Worm (Caenorhabditis elegans) whole organism, young adult: ENCODE data around the gene Y57E12AL.6.

ENCODE experiments used
- C06A6.2 ChIP-seq: fragments of 200-800 bp; sonication (Bioruptor generic); conservative IDR thresholded peaks from 2 replicates; pipeline ENCODE4 v1.3.6; 2022; ENCODE audit warnings: missing genetic modification characterization, missing compliant biosample characterization
- F23B12.7 ChIP-seq: sonication (generic microtip); optimal IDR thresholded peaks from 2 replicates; lab custom pipeline; 2017; ENCODE audit warnings: missing genetic modification characterization, mild to moderate bottlenecking, missing compliant biosample characterization, antibody characterized with exemption, moderate library complexity; ENCODE audit not compliant: insufficient read depth
- F49E8.2 ChIP-seq: sonication (generic microtip); optimal IDR thresholded peaks from 3 replicates; lab custom pipeline; 2017; ENCODE audit warnings: missing genetic modification characterization, mild to moderate bottlenecking, missing compliant biosample characterization, antibody characterized with exemption, moderate library complexity; ENCODE audit not compliant: insufficient read depth
- K11D2.4 ChIP-seq: fragments of 200-800 bp; sonication (Bioruptor generic); IDR thresholded peaks from 2 replicates; pipeline ENCODE4 v1.3.6; 2022; ENCODE audit warnings: missing genetic modification reagents, missing genetic modification characterization, missing compliant biosample characterization
- K12H6.12 ChIP-seq: fragments of 200-800 bp; sonication (Bioruptor generic); optimal IDR thresholded peaks from 2 replicates; lab custom pipeline; 2018; ENCODE audit warnings: mild to moderate bottlenecking, missing genetic modification characterization, missing compliant biosample characterization
- T07F8.4 ChIP-seq: sonication (generic microtip); optimal IDR thresholded peaks from 2 replicates; lab custom pipeline; 2016; ENCODE audit warnings: mild to moderate bottlenecking, missing genetic modification characterization, moderate library complexity, missing compliant biosample characterization
- Y53G8AR.9 ChIP-seq: fragments of 200-800 bp; sonication (Bioruptor generic); conservative IDR thresholded peaks from 2 replicates; pipeline ENCODE4 v1.3.6; 2022; ENCODE audit warnings: missing genetic modification reagents, missing genetic modification characterization, missing compliant biosample characterization
- Y67H2A.10 ChIP-seq: fragments of 200-800 bp; sonication (Bioruptor generic); conservative IDR thresholded peaks from 2 replicates; pipeline ENCODE4 v1.3.6; 2022; ENCODE audit warnings: missing genetic modification reagents, missing genetic modification characterization, missing compliant biosample characterization
- ZK185.1 ChIP-seq: sonication (generic microtip); optimal IDR thresholded peaks from 2 replicates; lab custom pipeline; 2016; ENCODE audit warnings: mild to moderate bottlenecking, missing genetic modification characterization, missing compliant biosample characterization; ENCODE audit not compliant: poor library complexity, severe bottlenecking
- aptf-2 ChIP-seq: fragments of 200-800 bp; sonication (Bioruptor generic); conservative IDR thresholded peaks from 2 replicates; pipeline ENCODE4 v1.3.6; 2022; ENCODE audit warnings: missing genetic modification reagents, missing genetic modification characterization, missing compliant biosample characterization
- atf-7 ChIP-seq: sonication (generic microtip); optimal IDR thresholded peaks from 2 replicates; lab custom pipeline; 2017; ENCODE audit warnings: mild to moderate bottlenecking, missing genetic modification characterization, missing compliant biosample characterization
- attf-5 ChIP-seq: fragments of 200-800 bp; sonication (Bioruptor generic); optimal IDR thresholded peaks from 2 replicates; lab custom pipeline; 2018; ENCODE audit warnings: mild to moderate bottlenecking, missing genetic modification characterization, missing compliant biosample characterization
- cebp-1 ChIP-seq, 2 experiments: fragments of 200-800 bp in 1 of 2; sonication (Bioruptor generic) in 1 of 2; sonication (generic microtip) in 1 of 2; IDR thresholded peaks in 1 of 2; optimal IDR thresholded peaks in 1 of 2; 2 replicates each; pipeline versions ENCODE4 v1.3.6 to Lab custom; 2017 to 2022; ENCODE audit warnings: missing compliant biosample characterization in 2 of 2, missing genetic modification characterization in 2 of 2, mild to moderate bottlenecking in 1 of 2, missing genetic modification reagents in 1 of 2, moderate library complexity in 1 of 2
- ceh-100 ChIP-seq: fragments of 200-800 bp; sonication (Bioruptor generic); IDR thresholded peaks from 2 replicates; pipeline ENCODE4 v1.3.6; 2022; ENCODE audit warnings: missing genetic modification reagents, missing genetic modification characterization, missing compliant biosample characterization
- ceh-58 ChIP-seq: fragments of 200-800 bp; sonication (Bioruptor generic); IDR thresholded peaks from 2 replicates; pipeline ENCODE4 v1.3.6; 2022; ENCODE audit warnings: missing genetic modification characterization, missing compliant biosample characterization
- ceh-91 ChIP-seq: fragments of 200-800 bp; sonication (Bioruptor generic); IDR thresholded peaks from 2 replicates; pipeline ENCODE4 v1.3.6; 2022; ENCODE audit warnings: missing genetic modification reagents, missing genetic modification characterization, missing compliant biosample characterization
- chd-7 ChIP-seq: sonication (generic microtip); optimal IDR thresholded peaks from 2 replicates; lab custom pipeline; 2016; ENCODE audit warnings: mild to moderate bottlenecking, missing genetic modification characterization, moderate library complexity, missing compliant biosample characterization
- dpff-1 ChIP-seq: sonication (generic microtip); optimal IDR thresholded peaks from 2 replicates; lab custom pipeline; 2017; ENCODE audit warnings: mild to moderate bottlenecking, missing genetic modification characterization, missing compliant biosample characterization
- dpl-1 ChIP-seq: fragments of 150-350 bp; optimal IDR thresholded peaks from 2 replicates; lab custom pipeline; 2014; ENCODE audit warnings: missing biosample characterization, missing genetic modification reagents, missing genetic modification characterization
- efl-1 ChIP-seq: fragments of 150-350 bp; optimal IDR thresholded peaks from 2 replicates; lab custom pipeline; 2014; ENCODE audit warnings: missing biosample characterization, missing genetic modification reagents, missing genetic modification characterization
- egl-18 ChIP-seq: fragments of 200-800 bp; sonication (Bioruptor generic); IDR thresholded peaks from 2 replicates; pipeline ENCODE4 v1.3.6; 2022; ENCODE audit warnings: missing genetic modification reagents, missing genetic modification characterization, missing compliant biosample characterization
- gei-17 ChIP-seq: fragments of 200-800 bp; sonication (Bioruptor generic); optimal IDR thresholded peaks from 2 replicates; lab custom pipeline; 2018; ENCODE audit warnings: mild to moderate bottlenecking, missing genetic modification characterization, missing compliant biosample characterization
- hlh-12 ChIP-seq: sonication (generic microtip); optimal IDR thresholded peaks from 2 replicates; lab custom pipeline; 2016; ENCODE audit warnings: missing genetic modification characterization, missing compliant biosample characterization
- let-607 ChIP-seq, 2 experiments: fragments of 200-800 bp in 1 of 2; sonication (Bioruptor generic) in 1 of 2; sonication (generic microtip) in 1 of 2; optimal IDR thresholded peaks; 2 replicates each; lab custom pipeline; 2016 to 2018; ENCODE audit warnings: mild to moderate bottlenecking in 2 of 2, missing compliant biosample characterization in 2 of 2, missing genetic modification characterization in 2 of 2, moderate library complexity in 2 of 2, missing genotype in 1 of 2
- lin-40 ChIP-seq: sonication (generic microtip); optimal IDR thresholded peaks from 2 replicates; lab custom pipeline; 2016; ENCODE audit warnings: missing genetic modification characterization, mild to moderate bottlenecking, missing compliant biosample characterization, missing genotype, missing genetic modification reagents
- lir-1 ChIP-seq: fragments of 200-800 bp; sonication (Bioruptor generic); conservative IDR thresholded peaks from 2 replicates; pipeline ENCODE4 v1.3.6; 2022; ENCODE audit warnings: missing genetic modification reagents, missing genetic modification characterization, missing compliant biosample characterization
- madf-10 ChIP-seq: sonication (generic microtip); optimal IDR thresholded peaks from 2 replicates; lab custom pipeline; 2016; ENCODE audit warnings: mild to moderate bottlenecking, missing genetic modification characterization, missing compliant biosample characterization
- mcd-1 ChIP-seq: fragments of 200-800 bp; sonication (Bioruptor generic); IDR thresholded peaks from 2 replicates; pipeline ENCODE4 v1.3.6; 2022; ENCODE audit warnings: missing genetic modification reagents, missing genetic modification characterization, missing compliant biosample characterization
- mel-28 ChIP-seq: sonication (generic microtip); optimal IDR thresholded peaks from 2 replicates; lab custom pipeline; 2016; ENCODE audit warnings: borderline replicate concordance, mild to moderate bottlenecking, missing genetic modification characterization, missing compliant biosample characterization
- nfyb-1 ChIP-seq: fragments of 200-800 bp; sonication (Bioruptor generic); IDR thresholded peaks from 2 replicates; pipeline ENCODE4 v1.3.6; 2022; ENCODE audit warnings: missing genetic modification reagents, missing genetic modification characterization, missing compliant biosample characterization
- nhr-179 ChIP-seq: sonication (generic microtip); optimal IDR thresholded peaks from 2 replicates; lab custom pipeline; 2016; ENCODE audit warnings: mild to moderate bottlenecking, missing genetic modification characterization, missing compliant biosample characterization
- nhr-80 ChIP-seq: sonication (generic microtip); optimal IDR thresholded peaks from 2 replicates; lab custom pipeline; 2016; ENCODE audit warnings: missing genetic modification characterization, missing compliant biosample characterization
- nhr-90 ChIP-seq: sonication (generic microtip); optimal IDR thresholded peaks from 2 replicates; lab custom pipeline; 2016; ENCODE audit warnings: missing genotype, mild to moderate bottlenecking, missing genetic modification characterization, missing compliant biosample characterization
- pbrm-1 ChIP-seq: fragments of 200-800 bp; sonication (Bioruptor generic); IDR thresholded peaks from 2 replicates; pipeline ENCODE4 v1.3.6; 2022; ENCODE audit warnings: missing genetic modification reagents, missing genetic modification characterization, missing compliant biosample characterization
- pha-4 ChIP-seq: fragments of 150-350 bp; sonication (generic microtip); optimal IDR thresholded peaks from 2 replicates; lab custom pipeline; 2014; ENCODE audit warnings: missing biosample characterization, missing genetic modification reagents, missing genetic modification characterization
- repo-1 ChIP-seq: sonication (generic microtip); optimal IDR thresholded peaks from 2 replicates; lab custom pipeline; 2017; ENCODE audit warnings: mild to moderate bottlenecking, missing genetic modification characterization, missing compliant biosample characterization
- sdz-38 ChIP-seq: sonication (generic microtip); optimal IDR thresholded peaks from 2 replicates; lab custom pipeline; 2016; ENCODE audit warnings: missing genotype, missing genetic modification characterization, missing compliant biosample characterization
- snpc-1.1 ChIP-seq: sonication (generic microtip); optimal IDR thresholded peaks from 2 replicates; lab custom pipeline; 2017; ENCODE audit warnings: missing genetic modification characterization, mild to moderate bottlenecking, missing compliant biosample characterization, antibody characterized with exemption, moderate library complexity, missing genotype, missing genetic modification reagents; ENCODE audit not compliant: insufficient read depth
- snpc-1.3 ChIP-seq: sonication (generic microtip); optimal IDR thresholded peaks from 2 replicates; lab custom pipeline; 2017; ENCODE audit warnings: missing genetic modification characterization, mild to moderate bottlenecking, missing compliant biosample characterization, antibody characterized with exemption, moderate library complexity, missing genotype, missing genetic modification reagents; ENCODE audit not compliant: insufficient read depth
- snpc-3.4 ChIP-seq: sonication (generic microtip); optimal IDR thresholded peaks from 2 replicates; lab custom pipeline; 2017; ENCODE audit warnings: missing genetic modification characterization, mild to moderate bottlenecking, missing compliant biosample characterization, antibody characterized with exemption, moderate library complexity, missing genotype, missing genetic modification reagents
- snpc-4 ChIP-seq, 5 experiments: fragments of 150-350 bp in 1 of 5; sonication (generic microtip) in 4 of 5; optimal IDR thresholded peaks; 2 replicates each; lab custom pipeline; 2014 to 2018; ENCODE audit warnings: missing genetic modification characterization in 5 of 5, missing biosample characterization in 3 of 5, antibody characterized with exemption in 2 of 5, mild to moderate bottlenecking in 2 of 5, missing compliant biosample characterization in 2 of 5, missing genotype in 2 of 5, moderate library complexity in 2 of 5, missing genetic modification reagents in 1 of 5
- somi-1 ChIP-seq: fragments of 200-800 bp; sonication (Bioruptor generic); optimal IDR thresholded peaks from 2 replicates; lab custom pipeline; 2018; ENCODE audit warnings: mild to moderate bottlenecking, missing genetic modification characterization, missing compliant biosample characterization
- ztf-25 ChIP-seq: fragments of 200-800 bp; sonication (Bioruptor generic); IDR thresholded peaks from 2 replicates; pipeline ENCODE4 v1.3.6; 2022; ENCODE audit warnings: missing genetic modification reagents, missing genetic modification characterization, missing compliant biosample characterization
- ztf-26 ChIP-seq: sonication (generic microtip); optimal IDR thresholded peaks from 2 replicates; lab custom pipeline; 2017; ENCODE audit warnings: missing genetic modification characterization, missing compliant biosample characterization
- ztf-6 ChIP-seq: fragments of 200-800 bp; sonication (Bioruptor generic); IDR thresholded peaks from 2 replicates; pipeline ENCODE4 v1.3.6; 2022; ENCODE audit warnings: missing genetic modification reagents, missing genetic modification characterization, missing compliant biosample characterization

Gene Y57E12AL.6

DNA sequence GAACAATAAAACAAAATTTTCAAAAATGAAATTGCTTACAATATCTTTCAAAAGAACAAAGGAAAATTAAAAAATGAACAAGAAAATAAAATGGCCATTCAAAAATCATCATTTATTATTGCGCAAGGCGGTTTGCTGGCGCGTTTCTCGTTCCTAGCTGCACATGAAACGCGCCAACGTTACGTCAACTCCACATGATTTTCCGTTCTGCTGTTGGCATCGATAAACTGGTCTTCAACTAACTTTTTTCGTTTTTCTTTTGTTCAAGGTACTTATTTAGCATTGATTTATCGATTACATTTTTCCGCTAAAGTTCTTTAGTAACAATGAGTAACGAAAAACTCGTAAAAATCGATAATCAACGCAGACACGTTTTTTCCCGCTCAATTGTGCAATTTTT is at the start of gene Y57E12AL.6, which contains the start of gene Y57E12AL.1:
Gene Y57E12AL.6 (minus strand): TSS at position 75 of the 400 bp plus-strand sequence.
Gene Y57E12AL.1 (plus strand): TSS at position 135 of the 400 bp plus-strand sequence.
- TF ChIP-seq aptf-2 (GFP tag; lab: Robert Waterston, UW) = no peak
- TF ChIP-seq ceh-91 (GFP tag; lab: Robert Waterston, UW) = no peak
- no peak for TF ChIP-seq chd-7 (tag; lab: Kevin White, UChicago)
- TF ChIP-seq repo-1 (tag; lab: Kevin White, UChicago) = peak; percentile 48
- peak; percentile 71 for TF ChIP-seq snpc-1.1 (tag; lab: Kevin White, UChicago)
- no peak for TF ChIP-seq sdz-38
- TF ChIP-seq mcd-1 (GFP tag; lab: Robert Waterston, UW) = peak; percentile 80
- TF ChIP-seq ztf-26 (tag; lab: Kevin White, UChicago) = peak; percentile 55
- TF ChIP-seq nhr-179 (tag; lab: Kevin White, UChicago) = no peak
- 0 out of 2 replicates have a peak, but pooled peaks have one; percentile 37 for TF ChIP-seq cebp-1 (GFP tag; IDR thresholded peaks at IDR 0.05; lab: Robert Waterston, UW)
- peak; percentile 85 for TF ChIP-seq cebp-1 (tag; optimal IDR thresholded peaks at IDR 0.05; lab: Kevin White, UChicago)
- no peak for TF ChIP-seq T07F8.4 (tag; lab: Kevin White, UChicago)
- TF ChIP-seq K12H6.12 (tag; lab: Kevin White, UChicago) = peak; percentile 52
- TF ChIP-seq let-607 (tag; optimal IDR thresholded peaks at IDR 0.05; lab: Kevin White, UChicago) = peak; percentile 33 to 82
- peak; percentile 58 for TF ChIP-seq F23B12.7 (tag; lab: Kevin White, UChicago)
- TF ChIP-seq ceh-58 (GFP tag; lab: Robert Waterston, UW) = no peak
- TF ChIP-seq somi-1 (GFP tag; lab: Kevin White, UChicago) = peak; percentile 66
- peak; percentile 63 for TF ChIP-seq nhr-80 (tag; lab: Kevin White, UChicago)
- TF ChIP-seq Y67H2A.10 (GFP tag; lab: Robert Waterston, UW) = 0 out of 2 replicates have a peak, but pooled peaks have one; percentile 19
- peak; percentile 89 for TF ChIP-seq snpc-3.4 (tag; lab: Kevin White, UChicago)
- peak; percentile 70; the same call in 1 of the 2 replicates for TF ChIP-seq Y53G8AR.9 (GFP tag; lab: Robert Waterston, UW)
- peak; percentile 55 for TF ChIP-seq efl-1 (GFP tag; lab: Kevin White, UChicago)
- TF ChIP-seq mel-28 (tag; lab: Kevin White, UChicago) = peak; percentile 16
- TF ChIP-seq pha-4 (tag; lab: Kevin White, UChicago) = peak; percentile 38
- TF ChIP-seq dpl-1 (GFP tag; lab: Kevin White, UChicago) = peak; percentile 45
- no peak for TF ChIP-seq ztf-6 (GFP tag; lab: Robert Waterston, UW)
- no peak for TF ChIP-seq F49E8.2 (tag; lab: Kevin White, UChicago)
- peak; percentile 84 for TF ChIP-seq attf-5 (GFP tag; lab: Kevin White, UChicago)
- TF ChIP-seq dpff-1 (tag; lab: Kevin White, UChicago) = no peak
- no peak for TF ChIP-seq ztf-25 (GFP tag; lab: Robert Waterston, UW)
- peak; percentile 78 for TF ChIP-seq K11D2.4 (GFP tag; lab: Robert Waterston, UW)
- no peak for TF ChIP-seq nhr-90 (tag; lab: Kevin White, UChicago)
- peak; percentile 87 for TF ChIP-seq lin-40
- peak; percentile 25 for TF ChIP-seq snpc-1.3 (tag; lab: Kevin White, UChicago)
- no peak for TF ChIP-seq egl-18 (GFP tag; lab: Robert Waterston, UW)
- TF ChIP-seq C06A6.2 (GFP tag; lab: Robert Waterston, UW) = 0 out of 2 replicates have a peak, but pooled peaks have one; percentile 45
- TF ChIP-seq ceh-100 (GFP tag; lab: Robert Waterston, UW) = 0 out of 2 replicates have a peak, but pooled peaks have one; percentile 11
- TF ChIP-seq hlh-12 (tag; lab: Kevin White, UChicago) = no peak
- peak; percentile 46; the same call in 1 of the 2 replicates for TF ChIP-seq pbrm-1 (GFP tag; lab: Robert Waterston, UW)
- TF ChIP-seq lir-1 (GFP tag; lab: Robert Waterston, UW) = 0 out of 2 replicates have a peak, but pooled peaks have one; percentile 24
- peak; percentile 78 for TF ChIP-seq ZK185.1 (tag; lab: Kevin White, UChicago)
- 0 out of 2 replicates have a peak, but pooled peaks have one; percentile 38 for TF ChIP-seq nfyb-1 (GFP tag; lab: Robert Waterston, UW)
- TF ChIP-seq madf-10 (tag; lab: Kevin White, UChicago) = peak; percentile 49
- peak; percentile 33 for TF ChIP-seq atf-7 (tag; lab: Kevin White, UChicago)
- peak; percentile 35 for TF ChIP-seq gei-17 (GFP tag; lab: Kevin White, UChicago)
- peak; percentile 58 for TF ChIP-seq snpc-4 (GFP tag; optimal IDR thresholded peaks at IDR 0.05; lab: Kevin White, UChicago)
- peak; percentile 73 to 83 (median 81) for TF ChIP-seq snpc-4 (tag; optimal IDR thresholded peaks at IDR 0.05; lab: Kevin White, UChicago)
